ENCODE assay signal across 2 fruit fly cellular contexts in genomic region chr3R:31719497-31719896, dm6.
TF ChIP-seq lines count a peak whose summit lies in the region.

No protein-coding gene starts in this region.

- TF ChIP-seq CTCF in whole organism, embryonic (GFP tag; optimal IDR thresholded peaks at IDR 0.05; lab: Kevin White, UChicago) = no peak

TF ChIP-seq in whole organism, embryonic, 481 proteins besides CTCF, POLR2A, EP300 and RAD21:
- TF ChIP-seq CG10366 (GFP tag; IDR thresholded peaks at IDR 0.05; lab: Robert Waterston, UW) (0 out of 2 replicates have a peak, but pooled peaks have one; percentile 16), pan (optimal IDR thresholded peaks at IDR 0.05; lab: Kevin White, UChicago) (no peak), pan (GFP tag; optimal IDR thresholded peaks at IDR 0.05 in 1 of 2, IDR thresholded peaks at IDR 0.05 in 1 of 2) (no peak), ttk (GFP tag; IDR thresholded peaks at IDR 0.05; lab: Robert Waterston, UW) (peak; percentile 30; the same call in 1 of the 2 replicates), oc (tag; optimal IDR thresholded peaks at IDR 0.05; lab: Kevin White, UChicago) (no peak), crol (GFP tag; IDR thresholded peaks at IDR 0.05; lab: Robert Waterston, UW) (peak; percentile 54), slbo (GFP tag; IDR thresholded peaks at IDR 0.05; lab: Robert Waterston, UW) (0 out of 2 replicates have a peak, but pooled peaks have one; percentile 14), gcm (GFP tag; optimal IDR thresholded peaks at IDR 0.05; lab: Kevin White, UChicago) (peak; percentile 41), lov (optimal IDR thresholded peaks at IDR 0.05; lab: Kevin White, UChicago) (no peak), lov (GFP tag; IDR thresholded peaks at IDR 0.05; lab: Robert Waterston, UW) (0 out of 3 replicates have a peak, but pooled peaks have one; percentile 29), sr (GFP tag; IDR thresholded peaks at IDR 0.05; lab: Robert Waterston, UW) (peak; percentile 75; the same call in 2 of the 3 replicates), ken (GFP tag; IDR thresholded peaks at IDR 0.05; lab: Robert Waterston, UW) (0 out of 3 replicates have a peak, but pooled peaks have one; percentile 11)

TF ChIP-seq in whole organism, pupa, 21 proteins besides CTCF, POLR2A, EP300 and RAD21:
- TF ChIP-seq CG32121 (GFP tag; IDR thresholded peaks at IDR 0.05; lab: Robert Waterston, UW) (peak; percentile 23; the same call in 1 of the 2 replicates), Ets98B (GFP tag; IDR thresholded peaks at IDR 0.05; lab: Robert Waterston, UW) (no peak), CG13204 (GFP tag; optimal IDR thresholded peaks at IDR 0.05; lab: Kevin White, UChicago) (no peak)
